Worm (Caenorhabditis elegans) whole organism, young adult: ENCODE data around the gene F13E6.1.
A peak's percentile ranks its signal among the peaks of the same experiment; 100 is the strongest.

ENCODE experiments used
- B0035.1 ChIP-seq: sonication (generic microtip); optimal IDR thresholded peaks from 2 replicates; lab custom pipeline; 2016; ENCODE audit warnings: missing genetic modification characterization, mild to moderate bottlenecking, missing compliant biosample characterization, missing genotype, missing genetic modification reagents
- C06A6.2 ChIP-seq: fragments of 200-800 bp; sonication (Bioruptor generic); conservative IDR thresholded peaks from 2 replicates; pipeline ENCODE4 v1.3.6; 2022; ENCODE audit warnings: missing genetic modification characterization, missing compliant biosample characterization
- C17E4.6 ChIP-seq: fragments of 200-800 bp; sonication (Bioruptor generic); IDR thresholded peaks from 2 replicates; pipeline ENCODE4 v1.3.6; 2022; ENCODE audit warnings: missing genetic modification reagents, missing genetic modification characterization, missing compliant biosample characterization
- D2030.7 ChIP-seq: fragments of 200-800 bp; sonication (Bioruptor generic); IDR thresholded peaks from 2 replicates; pipeline ENCODE4 v1.3.6; 2022; ENCODE audit warnings: missing genetic modification reagents, missing genetic modification characterization, missing compliant biosample characterization
- F39B2.1 ChIP-seq: fragments of 200-800 bp; sonication (Bioruptor generic); IDR thresholded peaks from 2 replicates; pipeline ENCODE4 v1.3.6; 2022; ENCODE audit warnings: missing genetic modification reagents, missing genetic modification characterization, missing compliant biosample characterization
- F49E8.2 ChIP-seq: sonication (generic microtip); optimal IDR thresholded peaks from 3 replicates; lab custom pipeline; 2017; ENCODE audit warnings: missing genetic modification characterization, mild to moderate bottlenecking, missing compliant biosample characterization, antibody characterized with exemption, moderate library complexity; ENCODE audit not compliant: insufficient read depth
- F52B5.7 ChIP-seq: sonication (generic microtip); optimal IDR thresholded peaks from 2 replicates; lab custom pipeline; 2016; ENCODE audit warnings: mild to moderate bottlenecking, missing genetic modification characterization, missing compliant biosample characterization
- K11D2.4 ChIP-seq: fragments of 200-800 bp; sonication (Bioruptor generic); IDR thresholded peaks from 2 replicates; pipeline ENCODE4 v1.3.6; 2022; ENCODE audit warnings: missing genetic modification reagents, missing genetic modification characterization, missing compliant biosample characterization
- T07F8.4 ChIP-seq: sonication (generic microtip); optimal IDR thresholded peaks from 2 replicates; lab custom pipeline; 2016; ENCODE audit warnings: mild to moderate bottlenecking, missing genetic modification characterization, moderate library complexity, missing compliant biosample characterization
- T26A5.8 ChIP-seq: sonication (generic microtip); optimal IDR thresholded peaks from 2 replicates; lab custom pipeline; 2016; ENCODE audit warnings: missing genetic modification characterization, missing compliant biosample characterization
- Y53G8AR.9 ChIP-seq: fragments of 200-800 bp; sonication (Bioruptor generic); conservative IDR thresholded peaks from 2 replicates; pipeline ENCODE4 v1.3.6; 2022; ENCODE audit warnings: missing genetic modification reagents, missing genetic modification characterization, missing compliant biosample characterization
- ZK185.1 ChIP-seq: sonication (generic microtip); optimal IDR thresholded peaks from 2 replicates; lab custom pipeline; 2016; ENCODE audit warnings: mild to moderate bottlenecking, missing genetic modification characterization, missing compliant biosample characterization; ENCODE audit not compliant: poor library complexity, severe bottlenecking
- atf-7 ChIP-seq: sonication (generic microtip); optimal IDR thresholded peaks from 2 replicates; lab custom pipeline; 2017; ENCODE audit warnings: mild to moderate bottlenecking, missing genetic modification characterization, missing compliant biosample characterization
- ccch-3 ChIP-seq: fragments of 200-800 bp; sonication (Bioruptor generic); optimal IDR thresholded peaks from 2 replicates; lab custom pipeline; 2018; ENCODE audit warnings: mild to moderate bottlenecking, missing genetic modification characterization, missing compliant biosample characterization
- ceh-27 ChIP-seq: fragments of 200-800 bp; sonication (Bioruptor generic); optimal IDR thresholded peaks from 2 replicates; lab custom pipeline; 2018; ENCODE audit warnings: mild to moderate bottlenecking, missing genetic modification characterization, moderate library complexity, missing compliant biosample characterization
- ceh-79 ChIP-seq: sonication (generic microtip); optimal IDR thresholded peaks from 2 replicates; lab custom pipeline; 2017; ENCODE audit warnings: mild to moderate bottlenecking, missing genetic modification characterization, missing compliant biosample characterization
- dpff-1 ChIP-seq: sonication (generic microtip); optimal IDR thresholded peaks from 2 replicates; lab custom pipeline; 2017; ENCODE audit warnings: mild to moderate bottlenecking, missing genetic modification characterization, missing compliant biosample characterization
- dpl-1 ChIP-seq: fragments of 150-350 bp; optimal IDR thresholded peaks from 2 replicates; lab custom pipeline; 2014; ENCODE audit warnings: missing biosample characterization, missing genetic modification reagents, missing genetic modification characterization
- egl-18 ChIP-seq: fragments of 200-800 bp; sonication (Bioruptor generic); IDR thresholded peaks from 2 replicates; pipeline ENCODE4 v1.3.6; 2022; ENCODE audit warnings: missing genetic modification reagents, missing genetic modification characterization, missing compliant biosample characterization
- egl-44 ChIP-seq: fragments of 200-800 bp; sonication (Bioruptor generic); IDR thresholded peaks from 2 replicates; pipeline ENCODE4 v1.3.6; 2022; ENCODE audit warnings: missing genetic modification reagents, missing genetic modification characterization, missing compliant biosample characterization
- ekl-4 ChIP-seq: fragments of 200-800 bp; sonication (Bioruptor generic); IDR thresholded peaks from 2 replicates; pipeline ENCODE4 v1.3.6; 2022; ENCODE audit warnings: missing genetic modification reagents, missing genetic modification characterization, missing compliant biosample characterization
- fkh-3 ChIP-seq: sonication (generic microtip); optimal IDR thresholded peaks from 2 replicates; lab custom pipeline; 2016; ENCODE audit warnings: mild to moderate bottlenecking, missing genetic modification characterization, missing compliant biosample characterization
- lir-1 ChIP-seq: fragments of 200-800 bp; sonication (Bioruptor generic); conservative IDR thresholded peaks from 2 replicates; pipeline ENCODE4 v1.3.6; 2022; ENCODE audit warnings: missing genetic modification reagents, missing genetic modification characterization, missing compliant biosample characterization
- lsy-27 ChIP-seq: sonication (generic microtip); optimal IDR thresholded peaks from 2 replicates; lab custom pipeline; 2017; ENCODE audit warnings: missing genetic modification characterization, mild to moderate bottlenecking, missing compliant biosample characterization, antibody characterized with exemption, missing genotype, borderline replicate concordance; ENCODE audit not compliant: insufficient read depth
- madf-3 ChIP-seq: fragments of 200-800 bp; sonication (Bioruptor generic); IDR thresholded peaks from 2 replicates; pipeline ENCODE4 v1.3.6; 2022; ENCODE audit warnings: missing genetic modification reagents, missing genetic modification characterization, missing compliant biosample characterization
- madf-6 ChIP-seq: fragments of 200-800 bp; sonication (Bioruptor generic); IDR thresholded peaks from 2 replicates; pipeline ENCODE4 v1.3.6; 2022; ENCODE audit warnings: missing genetic modification reagents, missing genetic modification characterization, missing compliant biosample characterization
- mcd-1 ChIP-seq: fragments of 200-800 bp; sonication (Bioruptor generic); IDR thresholded peaks from 2 replicates; pipeline ENCODE4 v1.3.6; 2022; ENCODE audit warnings: missing genetic modification reagents, missing genetic modification characterization, missing compliant biosample characterization
- nfyb-1 ChIP-seq: fragments of 200-800 bp; sonication (Bioruptor generic); IDR thresholded peaks from 2 replicates; pipeline ENCODE4 v1.3.6; 2022; ENCODE audit warnings: missing genetic modification reagents, missing genetic modification characterization, missing compliant biosample characterization
- nhr-120 ChIP-seq: fragments of 200-800 bp; sonication (Bioruptor generic); IDR thresholded peaks from 2 replicates; pipeline ENCODE4 v1.3.6; 2022; ENCODE audit warnings: missing genetic modification characterization, missing compliant biosample characterization
- rec-8 ChIP-seq, 2 experiments: sonication (generic microtip); optimal IDR thresholded peaks; 2 replicates each; lab custom pipeline; 2016; ENCODE audit warnings: mild to moderate bottlenecking in 2 of 2, missing genetic modification characterization in 2 of 2, missing genetic modification reagents in 2 of 2, missing genotype in 2 of 2, missing biosample characterization in 1 of 2, missing compliant biosample characterization in 1 of 2, moderate library complexity in 1 of 2
- rpc-1 ChIP-seq, 2 experiments: fragments of 150-350 bp in 1 of 2; sonication (generic microtip) in 1 of 2; optimal IDR thresholded peaks; 2 replicates each; lab custom pipeline; 2014 to 2018; ENCODE audit warnings: missing biosample characterization in 1 of 2, missing genetic modification characterization in 1 of 2, missing genetic modification reagents in 1 of 2, missing genotype in 1 of 2
- sea-2 ChIP-seq: fragments of 200-800 bp; sonication (Bioruptor generic); IDR thresholded peaks from 2 replicates; pipeline ENCODE4 v1.3.6; 2022; ENCODE audit warnings: missing genetic modification characterization, missing compliant biosample characterization
- snpc-1.1 ChIP-seq: sonication (generic microtip); optimal IDR thresholded peaks from 2 replicates; lab custom pipeline; 2017; ENCODE audit warnings: missing genetic modification characterization, mild to moderate bottlenecking, missing compliant biosample characterization, antibody characterized with exemption, moderate library complexity, missing genotype, missing genetic modification reagents; ENCODE audit not compliant: insufficient read depth
- somi-1 ChIP-seq: fragments of 200-800 bp; sonication (Bioruptor generic); optimal IDR thresholded peaks from 2 replicates; lab custom pipeline; 2018; ENCODE audit warnings: mild to moderate bottlenecking, missing genetic modification characterization, missing compliant biosample characterization
- tbp1 ChIP-seq: fragments of 200-800 bp; sonication (Bioruptor generic); optimal IDR thresholded peaks from 2 replicates; lab custom pipeline; 2018; ENCODE audit warnings: mild to moderate bottlenecking, missing genetic modification characterization, missing compliant biosample characterization
- tbx-9 ChIP-seq: sonication (generic microtip); optimal IDR thresholded peaks from 2 replicates; lab custom pipeline; 2016; ENCODE audit warnings: borderline replicate concordance, missing genetic modification characterization, inconsistent platforms, missing compliant biosample characterization
- tlf-1 ChIP-seq: fragments of 200-800 bp; sonication (Bioruptor generic); optimal IDR thresholded peaks from 2 replicates; lab custom pipeline; 2018; ENCODE audit warnings: mild to moderate bottlenecking, missing genetic modification characterization, missing compliant biosample characterization
- ztf-18 ChIP-seq: sonication (generic microtip); optimal IDR thresholded peaks from 2 replicates; lab custom pipeline; 2016; ENCODE audit warnings: missing genotype, mild to moderate bottlenecking, missing genetic modification characterization, missing compliant biosample characterization
- ztf-22 ChIP-seq: fragments of 200-800 bp; sonication (Bioruptor generic); optimal IDR thresholded peaks from 2 replicates; lab custom pipeline; 2018; ENCODE audit warnings: mild to moderate bottlenecking, missing genetic modification characterization, moderate library complexity, missing compliant biosample characterization

F13E6.1 gene

DNA sequence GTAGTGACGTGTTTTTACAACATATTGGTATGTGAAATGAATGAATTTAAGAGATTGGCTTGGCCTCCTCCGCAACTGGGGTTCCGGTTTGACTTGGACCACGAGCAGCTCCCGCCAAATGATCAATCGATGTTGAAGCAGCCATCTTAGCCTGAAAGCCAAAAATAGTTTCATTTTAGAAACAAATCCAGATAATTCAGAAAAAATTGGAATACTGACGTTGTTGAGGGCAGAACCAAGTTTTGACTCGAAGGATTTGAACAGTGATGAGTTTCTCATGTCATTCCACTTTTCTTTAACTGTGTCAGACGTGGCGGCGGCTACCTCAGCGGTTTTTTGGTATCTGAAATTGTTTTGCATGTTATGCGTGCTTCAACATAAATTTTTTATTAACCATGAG, 957 bp downstream of the F13E6.1 start:
- TF ChIP-seq ztf-22 (GFP tag; lab: Kevin White, UChicago) (no peak), nfyb-1 (0 out of 2 replicates have a peak, but pooled peaks have one; percentile 15)

DNA sequence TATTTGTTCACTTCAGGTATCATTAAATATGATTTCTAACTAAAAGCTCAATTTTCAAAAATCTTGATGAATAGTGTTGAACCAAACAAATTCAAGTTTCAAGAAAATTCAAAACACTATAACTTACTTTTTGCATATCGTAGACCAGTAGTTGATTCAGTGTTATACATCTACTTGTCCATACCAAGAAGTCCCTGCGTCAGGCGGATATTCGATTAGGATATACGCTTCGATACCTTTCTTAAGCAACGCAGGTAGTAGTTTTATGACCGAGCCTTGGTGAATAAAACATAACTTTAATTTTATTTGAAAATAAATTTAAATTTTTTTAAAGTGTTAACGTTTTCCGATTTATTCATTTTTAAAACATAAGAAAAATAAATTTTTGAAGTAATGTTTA, 1.5 kb downstream of the F13E6.1 start:
- TF ChIP-seq B0035.1 (tag; lab: Kevin White, UChicago) (no peak), nfyb-1 (0 out of 2 replicates have a peak, but pooled peaks have one; percentile 35)

DNA sequence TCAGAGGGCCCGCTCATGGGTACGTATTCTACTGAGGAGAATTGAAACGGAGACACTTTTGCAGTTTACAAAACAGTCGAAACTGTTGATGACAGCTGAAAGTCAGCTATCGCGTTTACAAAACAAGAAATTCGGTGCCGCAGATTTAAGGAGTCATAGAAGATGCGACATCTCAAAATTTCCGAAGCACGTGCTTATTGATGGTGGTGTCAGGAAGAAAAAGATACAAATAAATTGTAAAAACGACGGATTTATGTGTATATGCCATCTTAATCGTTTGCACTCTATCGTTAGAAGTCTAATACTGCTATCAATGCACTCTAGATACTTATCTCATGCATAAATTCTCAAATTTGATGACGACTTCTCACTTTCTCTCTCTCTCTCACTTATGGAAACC, 2.7 kb downstream of the F13E6.1 start, which contains the start of gene F13E6.2:
Gene F13E6.2 (minus strand): TSS at position 101 of the 400 bp plus-strand sequence.
- TF ChIP-seq rpc-1 (optimal IDR thresholded peaks at IDR 0.05; lab: Kevin White, UChicago) (no peak), rpc-1 (tag; optimal IDR thresholded peaks at IDR 0.05; lab: Kevin White, UChicago) (no peak), F49E8.2 (tag; lab: Kevin White, UChicago) (no peak), F52B5.7 (tag; lab: Kevin White, UChicago) (no peak), egl-18 (GFP tag; lab: Robert Waterston, UW) (no peak), mcd-1 (no peak), F39B2.1 (GFP tag; lab: Robert Waterston, UW) (no peak), madf-3 (no peak), ccch-3 (no peak), D2030.7 (GFP tag; lab: Robert Waterston, UW) (no peak), rec-8 (tag; optimal IDR thresholded peaks at IDR 0.05; lab: Kevin White, UChicago) (no peak), fkh-3 (tag; lab: Kevin White, UChicago) (no peak), C06A6.2 (GFP tag; lab: Robert Waterston, UW) (no peak), Y53G8AR.9 (GFP tag; lab: Robert Waterston, UW) (no peak), lsy-27 (tag; lab: Kevin White, UChicago) (no peak), tlf-1 (GFP tag; lab: Kevin White, UChicago) (no peak), C17E4.6 (GFP tag; lab: Robert Waterston, UW) (no peak), dpl-1 (GFP tag; lab: Kevin White, UChicago) (no peak), nhr-120 (no peak), sea-2 (no peak), T07F8.4 (tag; lab: Kevin White, UChicago) (no peak)

DNA sequence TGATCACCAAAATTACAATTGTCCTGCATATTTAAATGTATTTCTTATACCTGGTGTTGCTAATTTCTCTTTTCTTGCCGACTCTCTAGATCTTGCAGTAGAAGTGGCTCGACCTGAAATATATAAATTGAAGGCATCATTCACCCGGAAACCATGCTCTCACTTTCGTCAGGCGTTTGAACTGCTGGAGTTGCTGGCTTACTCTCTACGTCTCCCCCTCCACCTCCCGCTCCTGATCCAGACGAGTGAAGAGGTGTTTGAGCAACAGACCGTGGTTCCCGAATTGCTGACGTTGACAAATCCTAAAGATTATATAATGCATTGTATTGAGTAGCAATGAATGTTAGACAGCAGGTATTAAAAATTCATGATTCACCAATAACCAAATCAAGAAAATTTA, 6.7 kb downstream of the F13E6.1 start:
- TF ChIP-seq somi-1 (GFP tag; lab: Kevin White, UChicago) (no peak), ceh-79 (tag; lab: Kevin White, UChicago) (no peak), snpc-1.1 (tag; lab: Kevin White, UChicago) (no peak), rec-8 (tag; optimal IDR thresholded peaks at IDR 0.05; lab: Kevin White, UChicago) (no peak)

DNA sequence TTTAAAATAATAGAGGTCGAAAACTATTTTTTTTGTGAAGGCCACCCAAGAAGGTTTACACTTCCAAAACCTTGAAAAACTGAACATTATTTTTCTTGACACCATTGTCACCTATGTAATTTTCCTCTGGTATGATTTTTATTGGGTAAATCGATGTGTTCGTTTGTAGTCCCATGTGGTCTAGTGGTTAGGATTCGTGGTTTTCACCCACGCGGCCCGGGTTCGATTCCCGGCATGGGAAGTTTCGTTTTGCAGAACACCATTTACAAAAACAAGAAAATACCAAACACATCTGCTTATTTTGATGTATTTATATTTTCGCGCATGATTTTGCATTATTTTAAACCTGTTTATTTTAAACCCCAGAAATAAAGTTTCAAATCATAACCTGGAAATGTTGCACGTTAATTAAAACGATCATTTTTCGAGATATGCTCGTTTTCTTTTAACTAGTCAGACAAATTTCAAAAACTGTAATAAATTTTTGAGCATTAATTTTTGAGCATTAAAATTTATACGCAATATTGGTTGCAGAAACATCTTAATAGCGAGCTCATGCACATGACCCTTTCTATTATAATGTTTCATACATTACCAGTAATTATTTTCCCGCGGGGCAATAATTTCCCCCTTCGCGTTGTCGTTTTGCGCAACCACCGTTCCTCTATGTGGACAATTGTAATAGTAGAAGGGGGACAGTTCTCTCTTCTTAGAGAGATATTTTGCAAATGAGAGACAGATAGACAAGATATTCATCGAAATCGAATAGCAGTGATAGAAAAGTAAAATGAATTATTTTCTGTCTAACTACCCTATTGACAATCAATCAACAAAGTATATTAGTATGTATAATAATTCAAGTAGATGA, 9.3 kb downstream of the F13E6.1 start:
- no peak; the same call in 1 of the 2 replicates for TF ChIP-seq nhr-120
- 0 out of 2 replicates have a peak, but pooled peaks have one; percentile 27 for TF ChIP-seq egl-44
- TF ChIP-seq ZK185.1 (tag; lab: Kevin White, UChicago): peak; percentile 67
- TF ChIP-seq ztf-18 (tag; lab: Kevin White, UChicago): no peak
- TF ChIP-seq tbx-9 (tag; lab: Kevin White, UChicago): no peak
- no peak for TF ChIP-seq lir-1 (GFP tag; lab: Robert Waterston, UW)
- no peak for TF ChIP-seq T26A5.8 (tag; lab: Kevin White, UChicago)
- TF ChIP-seq rpc-1 (optimal IDR thresholded peaks at IDR 0.05; lab: Kevin White, UChicago): peak; percentile 78
- TF ChIP-seq rpc-1 (tag; optimal IDR thresholded peaks at IDR 0.05; lab: Kevin White, UChicago): peak; percentile 79
- TF ChIP-seq madf-6 (GFP tag; lab: Robert Waterston, UW): peak; percentile 22; the same call in 1 of the 2 replicates
- peak; percentile 43 for TF ChIP-seq ceh-27 (GFP tag; lab: Kevin White, UChicago)
- TF ChIP-seq atf-7 (tag; lab: Kevin White, UChicago): no peak
- no peak for TF ChIP-seq K11D2.4 (GFP tag; lab: Robert Waterston, UW)
- no peak for TF ChIP-seq ekl-4 (GFP tag; lab: Robert Waterston, UW)
- TF ChIP-seq dpff-1: no peak
- peak; percentile 91 for TF ChIP-seq tbp1 (GFP tag; lab: Kevin White, UChicago)
